Fruit fly (Drosophila melanogaster) whole organism, larva: ENCODE measurements around the gene CG17029.

Experiments
- noc ChIP-seq: fragments of 200-800 bp; sonication (Bioruptor generic); optimal IDR thresholded peaks from 3 replicates; lab custom pipeline; 2019; ENCODE audit warnings: missing biosample characterization, mild to moderate bottlenecking, missing genetic modification characterization, moderate library complexity

The CG17029 gene

DNA sequence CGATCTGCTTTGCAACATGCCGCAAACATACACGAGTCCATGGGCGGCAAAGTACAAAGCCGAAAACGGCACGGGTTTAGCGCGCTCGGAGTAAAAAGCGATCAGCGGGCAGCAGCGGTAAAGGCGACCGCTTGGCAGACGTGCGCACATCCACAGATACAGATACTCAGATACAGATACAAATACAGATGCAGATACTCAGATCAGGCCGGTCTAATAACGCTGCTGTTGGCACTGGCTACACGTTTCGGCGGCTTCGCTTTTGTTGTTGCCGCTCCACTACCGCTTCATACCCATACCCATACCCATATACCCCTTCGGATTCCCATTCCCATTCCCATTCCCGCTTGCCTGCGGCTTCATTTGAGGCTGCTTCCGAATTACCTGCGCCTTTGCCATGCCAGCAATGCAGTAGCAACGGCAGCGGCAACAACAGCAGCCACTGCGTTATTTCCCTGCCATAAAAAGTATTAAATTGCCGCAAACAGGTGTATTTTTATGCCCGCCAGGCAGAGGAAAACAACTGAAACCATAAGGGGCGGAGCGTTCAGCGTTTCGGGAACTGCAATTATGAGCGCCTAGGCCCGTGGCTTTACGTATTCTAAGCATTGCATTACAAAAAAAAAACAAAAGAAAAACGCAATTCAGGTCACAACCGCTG lies 48.5 kb downstream of the CG17029 start:
- TF ChIP-seq noc (tag; lab: Kevin White, UChicago) = no peak

DNA sequence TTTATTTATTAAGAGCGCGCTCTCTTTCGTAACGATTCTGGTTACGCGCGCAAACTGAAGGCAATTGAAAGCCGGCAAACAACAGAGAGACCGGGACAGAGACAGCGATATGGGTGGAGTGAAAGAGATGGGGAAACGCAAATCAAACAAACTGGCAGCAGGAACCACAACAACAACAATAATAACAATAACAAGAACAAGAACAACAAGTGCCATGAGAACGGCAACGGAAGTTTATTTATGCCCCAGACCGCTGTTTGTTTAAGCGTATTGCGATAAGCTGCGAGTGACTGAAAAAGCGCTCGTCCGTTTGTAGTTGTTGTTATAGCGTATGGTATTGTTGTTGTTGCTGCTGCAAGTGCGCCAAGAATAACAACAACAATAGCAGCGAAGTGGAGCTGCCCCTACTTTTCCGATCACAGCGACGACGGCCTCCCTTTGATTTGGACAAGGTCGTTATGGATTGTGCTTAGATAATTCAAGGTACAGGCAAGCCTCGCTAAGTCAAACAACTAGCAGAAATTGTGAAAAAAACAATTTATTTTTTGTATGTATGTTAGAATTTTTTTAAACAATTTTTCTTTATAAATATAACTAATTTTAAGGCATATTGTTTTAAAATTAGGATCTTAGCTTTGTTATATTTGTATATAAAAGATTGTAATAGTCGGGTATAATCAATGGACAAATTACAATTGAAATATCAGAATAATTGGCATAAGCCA lies 49.6 kb downstream of the CG17029 start:
- TF ChIP-seq noc (tag; lab: Kevin White, UChicago) = no peak

DNA sequence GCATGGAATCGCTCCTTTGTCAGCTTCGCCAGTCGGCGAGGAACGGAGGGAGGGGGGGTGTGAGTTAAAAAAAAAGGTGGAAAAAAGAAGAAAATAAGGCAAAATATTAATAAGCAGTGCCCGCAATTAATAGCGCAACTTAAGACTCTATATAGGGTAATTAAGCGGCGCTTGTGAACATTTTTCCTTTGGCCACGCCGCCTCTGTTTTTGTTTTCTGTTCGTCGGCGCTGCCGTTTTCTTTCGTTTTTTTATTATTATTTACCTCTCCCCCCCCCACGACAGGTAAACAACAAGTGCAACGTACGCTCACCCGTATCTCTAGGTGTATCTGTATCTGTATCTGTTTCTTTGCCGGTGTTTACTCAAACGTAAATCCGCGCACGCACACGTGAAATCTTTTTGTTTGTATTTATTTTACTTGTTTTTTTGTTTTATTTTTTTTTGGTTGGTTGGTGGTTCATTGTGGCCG lies 50.5 kb downstream of the CG17029 start:
- no peak for TF ChIP-seq noc (tag; lab: Kevin White, UChicago)
